Worm (Caenorhabditis elegans) whole organism, midembryonic: ENCODE measurements around the gene D1086.19.
"Not testable (repeated sequence)": the region's sequence is repeated elsewhere in the genome, so short reads cannot be mapped to it uniquely, and the experiment has no call there.

Experiments
- T22C8.4 ChIP-seq: fragments of 200-800 bp; sonication (Bioruptor generic); IDR thresholded peaks from 2 replicates; pipeline ENCODE4 v1.3.6; 2022; ENCODE audit warnings: missing genetic modification characterization, missing compliant biosample characterization
- cog-1 ChIP-seq: sonication (generic microtip); optimal IDR thresholded peaks from 2 replicates; lab custom pipeline; 2016; ENCODE audit warnings: missing genetic modification characterization, missing compliant biosample characterization
- klf-2 ChIP-seq: fragments of 200-800 bp; sonication (Bioruptor generic); conservative IDR thresholded peaks from 2 replicates; pipeline ENCODE4 v1.3.6; 2022; ENCODE audit warnings: missing genetic modification reagents, missing genetic modification characterization, missing compliant biosample characterization
- tab-1 ChIP-seq: fragments of 200-800 bp; sonication (Bioruptor generic); IDR thresholded peaks from 2 replicates; pipeline ENCODE4 v1.3.6; 2022; ENCODE audit warnings: missing genetic modification characterization, missing compliant biosample characterization
- ztf-23 ChIP-seq: fragments of 200-800 bp; sonication (Bioruptor generic); IDR thresholded peaks from 2 replicates; pipeline ENCODE4 v1.3.6; 2022; ENCODE audit warnings: missing genetic modification reagents, missing genetic modification characterization, missing compliant biosample characterization

- TF ChIP-seq ztf-23 (GFP tag; lab: Robert Waterston, UW); cog-1 (tag; lab: Kevin White, UChicago); klf-2 (GFP tag; lab: Robert Waterston, UW); T22C8.4 (GFP tag; lab: Robert Waterston, UW); tab-1: not testable (repeated sequence)
These were observed 38.9 kb upstream of the D1086.19 start, which contains the start of gene F58D12.1 for ce11 chrV:14049274-14049673.
